Fruit fly (Drosophila melanogaster): ENCODE results near the gene Ets65A.

- TF ChIP-seq CG8478 (optimal IDR thresholded peaks at IDR 0.05) (no peak), CTCF (optimal IDR thresholded peaks at IDR 0.05) (peak; percentile 61 to 65)
Measured at dm6 chr3L:6059062-6059708, 38.2 kb upstream of the Ets65A start, which contains the start of gene CG6592.

Data from S2 (cell line).